Worm (Caenorhabditis elegans) whole organism, mixed stage, embryonic: ENCODE data around the gene gst-17.

ENCODE experiments used
- blmp-1 ChIP-seq: fragments of 150-350 bp; optimal IDR thresholded peaks from 2 replicates; lab custom pipeline; 2014; ENCODE audit warnings: missing biosample characterization, missing genetic modification characterization
- ceh-39 ChIP-seq: fragments of 150-350 bp; optimal IDR thresholded peaks from 2 replicates; lab custom pipeline; 2014; ENCODE audit warnings: missing biosample characterization, missing genetic modification characterization
- ces-1 ChIP-seq: fragments of 150-350 bp; optimal IDR thresholded peaks from 2 replicates; lab custom pipeline; 2014; ENCODE audit warnings: missing biosample characterization, missing genetic modification reagents, missing genetic modification characterization
- elt-1 ChIP-seq: sonication (generic microtip); optimal IDR thresholded peaks from 2 replicates; lab custom pipeline; 2017; ENCODE audit warnings: missing genetic modification characterization, mild to moderate bottlenecking, missing compliant biosample characterization, antibody characterized with exemption, moderate library complexity, borderline replicate concordance; ENCODE audit not compliant: insufficient read depth
- elt-3 ChIP-seq: fragments of 150-350 bp; optimal IDR thresholded peaks from 2 replicates; lab custom pipeline; 2014; ENCODE audit warnings: missing biosample characterization, missing genetic modification characterization
- mep-1 ChIP-seq: fragments of 150-350 bp; optimal IDR thresholded peaks from 2 replicates; lab custom pipeline; 2017; ENCODE audit warnings: missing biosample characterization, missing genetic modification reagents, missing genetic modification characterization, inconsistent platforms
- mls-2 ChIP-seq: sonication (generic microtip); optimal IDR thresholded peaks from 2 replicates; lab custom pipeline; 2016; ENCODE audit warnings: mild to moderate bottlenecking, missing genetic modification characterization, moderate library complexity, missing compliant biosample characterization
- nhr-12 ChIP-seq: fragments of 150-350 bp; optimal IDR thresholded peaks from 2 replicates; lab custom pipeline; 2014; ENCODE audit warnings: missing biosample characterization, missing genetic modification characterization
- nhr-28 ChIP-seq: fragments of 150-350 bp; optimal IDR thresholded peaks from 2 replicates; lab custom pipeline; 2014; ENCODE audit warnings: missing biosample characterization, missing genetic modification characterization
- pha-4 ChIP-seq: fragments of 150-350 bp; optimal IDR thresholded peaks from 2 replicates; lab custom pipeline; 2018; ENCODE audit warnings: missing biosample characterization, missing genetic modification reagents, missing genetic modification characterization
- snpc-4 ChIP-seq: fragments of 150-350 bp; optimal IDR thresholded peaks from 2 replicates; lab custom pipeline; 2014; ENCODE audit warnings: missing biosample characterization, missing genetic modification characterization
- sptf-1 ChIP-seq: sonication (generic microtip); optimal IDR thresholded peaks from 2 replicates; lab custom pipeline; 2017; ENCODE audit warnings: mild to moderate bottlenecking, missing genetic modification characterization, moderate library complexity, missing compliant biosample characterization
- unc-62 ChIP-seq: fragments of 150-350 bp; optimal IDR thresholded peaks from 2 replicates; lab custom pipeline; 2014; ENCODE audit warnings: missing biosample characterization, missing genetic modification reagents, missing genetic modification characterization
- zip-8 ChIP-seq: fragments of 150-350 bp; optimal IDR thresholded peaks from 2 replicates; lab custom pipeline; 2014; ENCODE audit warnings: missing biosample characterization, missing genetic modification characterization

DNA sequence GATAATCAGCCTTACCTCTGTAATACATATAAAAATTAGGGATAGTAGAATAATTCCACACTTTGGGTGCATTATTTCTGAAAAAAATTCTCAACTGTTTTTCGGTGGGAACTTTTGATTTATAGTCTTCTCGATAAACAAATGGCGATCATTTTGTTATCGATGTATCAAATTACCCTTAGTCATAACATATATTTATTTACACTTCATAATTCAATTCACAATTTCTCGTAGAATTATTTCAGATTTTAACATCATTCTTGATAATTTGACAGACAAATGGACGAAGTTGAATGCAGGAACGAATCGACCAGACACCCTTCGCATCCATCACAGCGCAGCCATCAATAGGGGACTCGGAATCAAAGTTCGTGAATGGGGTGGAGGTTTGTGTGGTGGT is 40.1 kb downstream of the gst-17 start, which contains the start of gene clec-145:
- no peak for TF ChIP-seq nhr-12 (tag; lab: Kevin White, UChicago)
- TF ChIP-seq unc-62 (GFP tag; lab: Kevin White, UChicago): no peak
- no peak for TF ChIP-seq blmp-1 (tag; lab: Kevin White, UChicago)
- no peak for TF ChIP-seq snpc-4 (tag; lab: Kevin White, UChicago)
- no peak for TF ChIP-seq nhr-28 (tag; lab: Kevin White, UChicago)
- no peak for TF ChIP-seq ceh-39
- no peak for TF ChIP-seq elt-3
- no peak for TF ChIP-seq sptf-1
- no peak for TF ChIP-seq pha-4 (tag; lab: Kevin White, UChicago)
- no peak for TF ChIP-seq mls-2 (tag; lab: Kevin White, UChicago)
- TF ChIP-seq zip-8 (tag; lab: Kevin White, UChicago): no peak
- no peak for TF ChIP-seq mep-1 (tag; lab: Kevin White, UChicago)
- TF ChIP-seq ces-1 (GFP tag; lab: Kevin White, UChicago): no peak
- TF ChIP-seq elt-1: no peak
